Worm (Caenorhabditis elegans): ENCODE data around the gene F28C6.8.

ce11 chrII:8588442-8588841, 18.2 kb upstream of the F28C6.8 start:
- TF ChIP-seq W03F9.2 (tag; optimal IDR thresholded peaks at IDR 0.05) (no peak), him-1 (tag; optimal IDR thresholded peaks at IDR 0.05) (no peak)

All from whole organism, L4/young adult.